Worm (Caenorhabditis elegans): ENCODE measurements around the gene Y57G11C.1142.

The Y57G11C.1142 gene

ce11 chrIV:14802316-14802715, at the start of gene Y57G11C.1142:
TSS of gene Y57G11C.1142 (plus strand) at chrIV:14802616.
- TF ChIP-seq chd-7 (tag; optimal IDR thresholded peaks at IDR 0.05) (no peak), D2030.7 (GFP tag; IDR thresholded peaks at IDR 0.05) (no peak), ceh-40 (GFP tag; IDR thresholded peaks at IDR 0.05) (no peak), F10E7.11 (tag; optimal IDR thresholded peaks at IDR 0.05) (no peak), F57C9.4 (tag; optimal IDR thresholded peaks at IDR 0.05) (no peak), ekl-4 (GFP tag; IDR thresholded peaks at IDR 0.05) (no peak), nhr-179 (tag; optimal IDR thresholded peaks at IDR 0.05) (no peak)

ce11 chrIV:14754912-14755311, 47.5 kb upstream of the Y57G11C.1142 start, which contains the start of gene Y57G11C.499:
TSS of gene Y57G11C.499 (minus strand) at chrIV:14754934.
- TF ChIP-seq tbp1 (GFP tag; optimal IDR thresholded peaks at IDR 0.05) = peak; percentile 10
- TF ChIP-seq ceh-27 (GFP tag; optimal IDR thresholded peaks at IDR 0.05) = no peak
- peak; percentile 79 for TF ChIP-seq lsl-1 (GFP tag; optimal IDR thresholded peaks at IDR 0.05)
- peak; percentile 78 for TF ChIP-seq snpc-4 (GFP tag; optimal IDR thresholded peaks at IDR 0.05)
- TF ChIP-seq snpc-4 (tag; optimal IDR thresholded peaks at IDR 0.05) = peak in 3 of 4 experiments; percentile 89 to 93 (median 91)
- peak; percentile 56; the same call in 1 of the 2 replicates for TF ChIP-seq madf-6 (GFP tag; IDR thresholded peaks at IDR 0.05)
- peak; percentile 88 for TF ChIP-seq attf-6 (GFP tag; IDR thresholded peaks at IDR 0.05)
- TF ChIP-seq efl-1 (GFP tag; optimal IDR thresholded peaks at IDR 0.05) = peak; percentile 8
- TF ChIP-seq unc-130 (GFP tag; optimal IDR thresholded peaks at IDR 0.05) = no peak
- TF ChIP-seq let-526 (GFP tag; IDR thresholded peaks at IDR 0.05) = no peak

- no peak for TF ChIP-seq F22D6.2 (tag; optimal IDR thresholded peaks at IDR 0.05)
- no peak for TF ChIP-seq ztf-6 (GFP tag; IDR thresholded peaks at IDR 0.05)
- TF ChIP-seq attf-6 (GFP tag; IDR thresholded peaks at IDR 0.05) = peak; percentile 67; the same call in 1 of the 2 replicates
Observed at ce11 chrIV:14757786-14758185, 44.6 kb upstream of the Y57G11C.1142 start.

- TF ChIP-seq hmg-1.2 (GFP tag; IDR thresholded peaks at IDR 0.05) (peak; percentile 36), Y95B8A.8 (GFP tag; IDR thresholded peaks at IDR 0.05) (no peak), snpc-1.1 (tag; optimal IDR thresholded peaks at IDR 0.05; ENCODE audit: insufficient read depth) (peak; percentile 51), snpc-4 (GFP tag; optimal IDR thresholded peaks at IDR 0.05) (no peak), snpc-4 (tag; optimal IDR thresholded peaks at IDR 0.05) (peak in 3 of 4 experiments; percentile 72 to 92 (median 77))
Observed at ce11 chrIV:14759662-14760061, 42.8 kb upstream of the Y57G11C.1142 start.

- TF ChIP-seq ztf-28 (GFP tag; IDR thresholded peaks at IDR 0.05) (no peak), Y95B8A.8 (GFP tag; IDR thresholded peaks at IDR 0.05) (no peak), attf-6 (GFP tag; IDR thresholded peaks at IDR 0.05) (no peak), ztf-26 (tag; optimal IDR thresholded peaks at IDR 0.05) (no peak), ceh-100 (GFP tag; IDR thresholded peaks at IDR 0.05) (no peak), lir-1 (GFP tag; conservative IDR thresholded peaks at IDR 0.05) (no peak), rpc-1 (optimal IDR thresholded peaks at IDR 0.05) (no peak), rpc-1 (tag; optimal IDR thresholded peaks at IDR 0.05) (no peak), gei-17 (GFP tag; optimal IDR thresholded peaks at IDR 0.05) (no peak), attf-5 (GFP tag; optimal IDR thresholded peaks at IDR 0.05) (no peak), Y56A3A.18 (GFP tag; IDR thresholded peaks at IDR 0.05) (no peak), B0035.1 (tag; optimal IDR thresholded peaks at IDR 0.05) (no peak), let-607 (tag; optimal IDR thresholded peaks at IDR 0.05) (no peak), rec-8 (tag; optimal IDR thresholded peaks at IDR 0.05) (no peak), F57A8.1 (GFP tag; optimal IDR thresholded peaks at IDR 0.05) (no peak), rcor-1 (GFP tag; IDR thresholded peaks at IDR 0.05) (no peak), lsy-27 (tag; optimal IDR thresholded peaks at IDR 0.05; ENCODE audit: borderline replicate concordance, insufficient read depth) (no peak), nfyb-1 (GFP tag; IDR thresholded peaks at IDR 0.05) (no peak), F10E7.11 (tag; optimal IDR thresholded peaks at IDR 0.05) (no peak), chd-7 (tag; optimal IDR thresholded peaks at IDR 0.05) (no peak), hlh-26 (GFP tag; conservative IDR thresholded peaks at IDR 0.05) (no peak)
Observed at ce11 chrIV:14760845-14761244, 41.6 kb upstream of the Y57G11C.1142 start, which contains the start of gene ptp-5.2. TSS of gene ptp-5.2 (minus strand) at chrIV:14760945.
